Worm (Caenorhabditis elegans): ENCODE results near the gene Y75B8A.23.
A peak's percentile ranks its signal among the peaks of the same experiment; 100 is the strongest.

The Y75B8A.23 gene

ce11 chrIII:12215596-12215995, 34.9 kb upstream of the Y75B8A.23 start, which contains the start of gene Y75B8A.13:
Gene Y75B8A.13 (minus strand): TSS chrIII:12215696.
- no peak for TF ChIP-seq M03D4.4 (tag; optimal IDR thresholded peaks at IDR 0.05)
- TF ChIP-seq lin-13 (tag; optimal IDR thresholded peaks at IDR 0.05), result no peak
- TF ChIP-seq cnd-1 (tag; optimal IDR thresholded peaks at IDR 0.05), result no peak
- TF ChIP-seq mab-5 (tag; optimal IDR thresholded peaks at IDR 0.05), result no peak
- no peak for TF ChIP-seq pha-4 (tag; optimal IDR thresholded peaks at IDR 0.05)
- no peak for TF ChIP-seq unc-120 (tag; optimal IDR thresholded peaks at IDR 0.05; ENCODE audit: poor library complexity, severe bottlenecking)
- no peak for TF ChIP-seq drap-1 (GFP tag; optimal IDR thresholded peaks at IDR 0.05)
- no peak for TF ChIP-seq nhr-76 (tag; optimal IDR thresholded peaks at IDR 0.05)
- TF ChIP-seq ceh-83 (GFP tag; optimal IDR thresholded peaks at IDR 0.05), result no peak
- no peak for TF ChIP-seq hlh-1 (tag; optimal IDR thresholded peaks at IDR 0.05)
- no peak for TF ChIP-seq ceh-39 (tag; optimal IDR thresholded peaks at IDR 0.05)
- no peak for TF ChIP-seq mep-1 (tag; optimal IDR thresholded peaks at IDR 0.05)
- no peak for TF ChIP-seq nhr-2 (tag; optimal IDR thresholded peaks at IDR 0.05)
- TF ChIP-seq flh-1 (GFP tag; optimal IDR thresholded peaks at IDR 0.05), result no peak
- TF ChIP-seq elt-1 (tag; optimal IDR thresholded peaks at IDR 0.05; ENCODE audit: borderline replicate concordance, insufficient read depth), result no peak
- no peak for TF ChIP-seq ces-1 (GFP tag; optimal IDR thresholded peaks at IDR 0.05)
- no peak for TF ChIP-seq nhr-28 (tag; optimal IDR thresholded peaks at IDR 0.05)

DNA sequence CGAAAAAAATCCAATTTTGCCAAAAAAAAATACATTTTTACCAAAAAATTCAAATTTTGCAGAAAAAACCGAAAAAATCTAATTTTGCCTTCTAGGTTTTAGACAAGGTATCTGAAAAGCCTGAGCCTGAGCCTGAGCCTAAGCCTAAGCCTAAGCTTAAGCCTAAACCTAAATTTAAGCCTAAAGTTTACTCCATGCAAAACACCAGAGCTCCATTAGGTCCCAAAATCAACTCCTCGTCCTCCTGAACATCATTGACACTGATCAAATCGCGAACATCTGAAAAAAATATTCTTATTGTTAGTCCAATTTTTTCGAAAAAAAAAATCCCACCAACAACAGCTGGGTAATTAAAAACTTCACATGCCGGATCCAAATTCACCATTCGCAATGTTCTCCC, 32.4 kb upstream of the Y75B8A.23 start:
- TF ChIP-seq elt-1 (tag; optimal IDR thresholded peaks at IDR 0.05; ENCODE audit: borderline replicate concordance, insufficient read depth) (no peak), flh-1 (GFP tag; optimal IDR thresholded peaks at IDR 0.05) (no peak), ceh-39 (tag; optimal IDR thresholded peaks at IDR 0.05) (no peak)

DNA sequence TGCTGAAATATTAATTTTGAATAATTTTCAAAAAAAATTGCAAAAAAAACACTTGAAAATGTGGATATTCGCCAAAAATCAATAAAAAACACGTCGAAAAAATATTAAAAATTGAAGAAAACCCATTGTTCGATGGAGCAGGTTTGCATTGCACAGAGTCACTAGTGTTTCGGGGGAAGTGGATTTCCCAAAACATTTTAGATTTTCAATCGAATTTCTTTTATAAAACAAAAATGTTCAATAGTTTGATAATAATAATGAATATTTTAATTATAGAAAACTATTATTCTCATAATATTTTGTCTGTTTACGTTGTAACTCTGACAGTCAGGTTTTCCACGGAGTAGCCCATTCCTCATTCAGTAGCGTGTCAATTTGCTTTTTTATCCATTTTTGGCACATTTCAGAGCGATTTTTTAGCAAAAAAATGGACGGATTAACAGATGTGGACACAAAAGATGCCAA, 31.8 kb upstream of the Y75B8A.23 start, which contains the start of the genes gex-4 and gphr-1:
Gene gex-4, minus strand, starts transcription at position 2 of the 465 bp plus-strand sequence.
Gene gphr-1, plus strand, starts transcription at position 415 of the 465 bp plus-strand sequence.
- no peak for TF ChIP-seq blmp-1 (tag; optimal IDR thresholded peaks at IDR 0.05)
- no peak for TF ChIP-seq ztf-11 (tag; optimal IDR thresholded peaks at IDR 0.05)
- no peak for TF ChIP-seq snpc-4 (tag; optimal IDR thresholded peaks at IDR 0.05)
- TF ChIP-seq zip-8 (tag; optimal IDR thresholded peaks at IDR 0.05), result no peak
- TF ChIP-seq lin-13 (tag; optimal IDR thresholded peaks at IDR 0.05), result no peak
- TF ChIP-seq sem-2 (GFP tag; optimal IDR thresholded peaks at IDR 0.05), result no peak
- no peak for TF ChIP-seq lin-32 (GFP tag; optimal IDR thresholded peaks at IDR 0.05)
- TF ChIP-seq M03D4.4 (tag; optimal IDR thresholded peaks at IDR 0.05), result no peak
- no peak for TF ChIP-seq elt-1 (tag; optimal IDR thresholded peaks at IDR 0.05; ENCODE audit: borderline replicate concordance, insufficient read depth)
- no peak for TF ChIP-seq unc-39 (tag; optimal IDR thresholded peaks at IDR 0.05)
- no peak for TF ChIP-seq bed-3 (GFP tag; optimal IDR thresholded peaks at IDR 0.05)
- no peak for TF ChIP-seq mab-5 (tag; optimal IDR thresholded peaks at IDR 0.05)
- no peak for TF ChIP-seq nhr-28 (tag; optimal IDR thresholded peaks at IDR 0.05)
- TF ChIP-seq hlh-1 (tag; optimal IDR thresholded peaks at IDR 0.05), result no peak
- no peak for TF ChIP-seq unc-120 (tag; optimal IDR thresholded peaks at IDR 0.05; ENCODE audit: poor library complexity, severe bottlenecking)
- TF ChIP-seq elt-3 (tag; optimal IDR thresholded peaks at IDR 0.05), result no peak
- TF ChIP-seq nhr-76 (tag; optimal IDR thresholded peaks at IDR 0.05), result no peak
- no peak for TF ChIP-seq nhr-12 (tag; optimal IDR thresholded peaks at IDR 0.05)
- peak; percentile 43 for TF ChIP-seq lsy-2 (tag; optimal IDR thresholded peaks at IDR 0.05)
- no peak for TF ChIP-seq ceh-39 (tag; optimal IDR thresholded peaks at IDR 0.05)
- TF ChIP-seq sptf-1 (tag; optimal IDR thresholded peaks at IDR 0.05), result peak; percentile 36
- peak; percentile 28 for TF ChIP-seq mep-1 (tag; optimal IDR thresholded peaks at IDR 0.05)
- no peak for TF ChIP-seq nhr-2 (tag; optimal IDR thresholded peaks at IDR 0.05)
- TF ChIP-seq cnd-1 (tag; optimal IDR thresholded peaks at IDR 0.05), result no peak
- TF ChIP-seq ham-2 (GFP tag; optimal IDR thresholded peaks at IDR 0.05), result no peak
- TF ChIP-seq pha-4 (tag; optimal IDR thresholded peaks at IDR 0.05), result no peak
- no peak for TF ChIP-seq ceh-83 (GFP tag; optimal IDR thresholded peaks at IDR 0.05)
- TF ChIP-seq ces-1 (GFP tag; optimal IDR thresholded peaks at IDR 0.05), result peak; percentile 42
- no peak for TF ChIP-seq flh-1 (GFP tag; optimal IDR thresholded peaks at IDR 0.05)
- no peak for TF ChIP-seq tbx-8 (GFP tag; optimal IDR thresholded peaks at IDR 0.05)
- TF ChIP-seq nhr-237 (tag; optimal IDR thresholded peaks at IDR 0.05), result no peak
- no peak for TF ChIP-seq ceh-43 (GFP tag; optimal IDR thresholded peaks at IDR 0.05)

- TF ChIP-seq mep-1 (tag; optimal IDR thresholded peaks at IDR 0.05) (no peak), ces-1 (GFP tag; optimal IDR thresholded peaks at IDR 0.05) (no peak)
These were observed 29.6 kb upstream of the Y75B8A.23 start for ce11 chrIII:12220820-12221219.
